Fruit fly (Drosophila melanogaster) whole organism, embryonic: ENCODE results near the gene tbrd-1.

Source experiments
- CG10321 ChIP-seq: fragments of 200-800 bp; sonication (Bioruptor generic); IDR thresholded peaks from 2 replicates; pipeline ENCODE4 v1.3.6; 2022; ENCODE audit warnings: missing biosample characterization, missing genetic modification characterization
- CG10543 ChIP-seq: fragments of 200-800 bp; sonication (Bioruptor generic); optimal IDR thresholded peaks from 3 replicates; lab custom pipeline; 2017; ENCODE audit warnings: missing biosample characterization, mild to moderate bottlenecking, missing genetic modification characterization, moderate library complexity
- CG11398 ChIP-seq: fragments of 200-800 bp; sonication (Bioruptor generic); optimal IDR thresholded peaks from 2 replicates; lab custom pipeline; 2016; ENCODE audit warnings: missing biosample characterization, missing genetic modification characterization
- CG13424 ChIP-seq: fragments of 200-800 bp; sonication (Bioruptor generic); optimal IDR thresholded peaks from 2 replicates; lab custom pipeline; 2019; ENCODE audit warnings: missing biosample characterization, mild to moderate bottlenecking, missing genetic modification characterization, moderate library complexity
- CG14050 ChIP-seq: fragments of 200-800 bp; sonication (Bioruptor generic); IDR thresholded peaks from 3 replicates; pipeline ENCODE4 v1.3.6; 2022; ENCODE audit warnings: missing biosample characterization, missing genetic modification characterization
- CG15514 ChIP-seq: fragments of 200-800 bp; sonication (Bioruptor generic); optimal IDR thresholded peaks from 3 replicates; lab custom pipeline; 2017; ENCODE audit warnings: missing biosample characterization, missing genetic modification characterization, mild to moderate bottlenecking, moderate library complexity, missing genetic modification reagents
- CG1602 ChIP-seq: fragments of 200-800 bp; sonication (Bioruptor generic); optimal IDR thresholded peaks from 3 replicates; lab custom pipeline; 2016; ENCODE audit warnings: missing biosample characterization, missing genetic modification characterization
- CG1603 ChIP-seq: fragments of 200-800 bp; sonication (Bioruptor generic); optimal IDR thresholded peaks from 2 replicates; lab custom pipeline; 2019; ENCODE audit warnings: missing biosample characterization, mild to moderate bottlenecking, missing genetic modification characterization, moderate library complexity
- CG17359 ChIP-seq: fragments of 200-800 bp; sonication (Bioruptor generic); optimal IDR thresholded peaks from 3 replicates; lab custom pipeline; 2018; ENCODE audit warnings: missing biosample characterization, mild to moderate bottlenecking, missing genetic modification characterization, moderate library complexity
- CG18764 ChIP-seq: fragments of 200-800 bp; sonication (Bioruptor generic); optimal IDR thresholded peaks from 3 replicates; lab custom pipeline; 2016; ENCODE audit warnings: missing biosample characterization, missing genetic modification characterization
- CG2678 ChIP-seq: fragments of 200-800 bp; sonication (Bioruptor generic); optimal IDR thresholded peaks from 3 replicates; lab custom pipeline; 2019; ENCODE audit warnings: missing biosample characterization, mild to moderate bottlenecking, missing genetic modification characterization, moderate library complexity
- CG30403 ChIP-seq: fragments of 200-800 bp; sonication (Bioruptor generic); optimal IDR thresholded peaks from 3 replicates; lab custom pipeline; 2016; ENCODE audit warnings: missing biosample characterization, missing genetic modification characterization
- CG4360 ChIP-seq: fragments of 200-800 bp; sonication (Bioruptor generic); IDR thresholded peaks from 2 replicates; pipeline ENCODE4 v1.3.6; 2022; ENCODE audit warnings: missing biosample characterization, missing genetic modification characterization
- CG6254 ChIP-seq: fragments of 200-800 bp; sonication (Bioruptor generic); optimal IDR thresholded peaks from 3 replicates; lab custom pipeline; 2017; ENCODE audit warnings: mild to moderate bottlenecking, missing biosample characterization, missing genetic modification reagents, missing genetic modification characterization
- CG6683 ChIP-seq: fragments of 200-800 bp; sonication (Bioruptor generic); optimal IDR thresholded peaks from 2 replicates; lab custom pipeline; 2017; ENCODE audit warnings: missing biosample characterization, mild to moderate bottlenecking, missing genetic modification characterization, missing genetic modification reagents
- CG6689 ChIP-seq: fragments of 200-800 bp; sonication (Bioruptor generic); IDR thresholded peaks from 2 replicates; pipeline ENCODE4 v1.3.6; 2022; ENCODE audit warnings: missing biosample characterization, missing genetic modification characterization
- CG9932 ChIP-seq: fragments of 200-800 bp; sonication (Bioruptor generic); IDR thresholded peaks from 2 replicates; pipeline ENCODE4 v1.3.6; 2022; ENCODE audit warnings: missing biosample characterization, missing genetic modification characterization
- CoRest ChIP-seq: fragments of 200-800 bp; sonication (Bioruptor generic); optimal IDR thresholded peaks from 3 replicates; lab custom pipeline; 2018; ENCODE audit warnings: missing biosample characterization, mild to moderate bottlenecking, missing genetic modification characterization, moderate library complexity
- Dp ChIP-seq: fragments of 200-800 bp; sonication (Bioruptor generic); optimal IDR thresholded peaks from 2 replicates; lab custom pipeline; 2018; ENCODE audit warnings: missing biosample characterization, mild to moderate bottlenecking, missing genetic modification characterization, moderate library complexity
- Elba2 ChIP-seq: fragments of 200-800 bp; sonication (Bioruptor generic); optimal IDR thresholded peaks from 3 replicates; lab custom pipeline; 2016; ENCODE audit warnings: missing biosample characterization, missing genetic modification characterization
- Fer1 ChIP-seq: fragments of 200-800 bp; sonication (Bioruptor generic); optimal IDR thresholded peaks from 2 replicates; lab custom pipeline; 2017; ENCODE audit warnings: missing biosample characterization, mild to moderate bottlenecking, missing genetic modification characterization
- Fer3 ChIP-seq: fragments of 200-800 bp; sonication (Bioruptor generic); optimal IDR thresholded peaks from 2 replicates; lab custom pipeline; 2018; ENCODE audit warnings: missing biosample characterization, mild to moderate bottlenecking, missing genetic modification characterization, moderate library complexity
- Gsc ChIP-seq: fragments of 200-800 bp; sonication (Bioruptor generic); IDR thresholded peaks from 2 replicates; pipeline ENCODE4 v1.3.6; 2022; ENCODE audit warnings: missing biosample characterization, missing genetic modification characterization
- HLH3B ChIP-seq: fragments of 200-800 bp; sonication (Bioruptor generic); IDR thresholded peaks from 2 replicates; pipeline ENCODE4 v1.3.6; 2022; ENCODE audit warnings: missing biosample characterization, missing genetic modification characterization
- HLHmδ ChIP-seq: fragments of 200-800 bp; sonication (Bioruptor generic); optimal IDR thresholded peaks from 2 replicates; lab custom pipeline; 2018; ENCODE audit warnings: missing biosample characterization, mild to moderate bottlenecking, missing genetic modification characterization, moderate library complexity
- HmgD ChIP-seq: fragments of 200-800 bp; sonication (Bioruptor generic); optimal IDR thresholded peaks from 3 replicates; lab custom pipeline; 2016; ENCODE audit warnings: missing biosample characterization, missing genetic modification characterization
- HmgZ ChIP-seq: fragments of 200-800 bp; sonication (Bioruptor generic); optimal IDR thresholded peaks from 2 replicates; lab custom pipeline; 2018; ENCODE audit warnings: missing biosample characterization, mild to moderate bottlenecking, missing genetic modification characterization
- Optix ChIP-seq: fragments of 200-800 bp; sonication (Bioruptor generic); IDR thresholded peaks from 3 replicates; pipeline ENCODE4 v1.3.6; 2022; ENCODE audit warnings: missing biosample characterization, missing genetic modification characterization
- PHDP ChIP-seq: fragments of 200-800 bp; sonication (Bioruptor generic); optimal IDR thresholded peaks from 3 replicates; lab custom pipeline; 2018; ENCODE audit warnings: missing biosample characterization, mild to moderate bottlenecking, missing genetic modification characterization, moderate library complexity
- Sry-β ChIP-seq: fragments of 200-800 bp; sonication (Bioruptor generic); optimal IDR thresholded peaks from 2 replicates; lab custom pipeline; 2018; ENCODE audit warnings: missing biosample characterization, mild to moderate bottlenecking, missing genetic modification characterization, moderate library complexity
- abd-A ChIP-seq: fragments of 200-800 bp; sonication (Bioruptor generic); optimal IDR thresholded peaks from 3 replicates; lab custom pipeline; 2019; ENCODE audit warnings: missing biosample characterization, mild to moderate bottlenecking, missing genetic modification characterization, moderate library complexity
- cato ChIP-seq: fragments of 200-800 bp; sonication (Bioruptor generic); optimal IDR thresholded peaks from 2 replicates; lab custom pipeline; 2016; ENCODE audit warnings: missing biosample characterization, missing genetic modification characterization, borderline replicate concordance
- eve ChIP-seq, 2 experiments: fragments of >200 bp; optimal IDR thresholded peaks; 2 replicates each; lab custom pipeline; 2017; ENCODE audit warnings: missing biosample characterization in 2 of 2, missing genetic modification characterization in 2 of 2
- gem ChIP-seq: fragments of 200-800 bp; sonication (Bioruptor generic); optimal IDR thresholded peaks from 2 replicates; lab custom pipeline; 2019; ENCODE audit warnings: missing biosample characterization, mild to moderate bottlenecking, missing genetic modification characterization, moderate library complexity
- gfzf ChIP-seq: fragments of 200-800 bp; sonication (Bioruptor generic); optimal IDR thresholded peaks from 2 replicates; lab custom pipeline; 2016; ENCODE audit warnings: missing biosample characterization, mild to moderate bottlenecking, missing genetic modification characterization, moderate library complexity
- jing ChIP-seq: fragments of 200-800 bp; sonication (Bioruptor generic); optimal IDR thresholded peaks from 2 replicates; lab custom pipeline; 2018; ENCODE audit warnings: missing biosample characterization, mild to moderate bottlenecking, missing genetic modification characterization
- lbe ChIP-seq: fragments of 200-800 bp; sonication (Bioruptor generic); optimal IDR thresholded peaks from 2 replicates; lab custom pipeline; 2016; ENCODE audit warnings: missing biosample characterization, mild to moderate bottlenecking, missing genetic modification characterization
- lilli ChIP-seq: fragments of 200-800 bp; sonication (Bioruptor generic); optimal IDR thresholded peaks from 3 replicates; lab custom pipeline; 2016; ENCODE audit warnings: missing biosample characterization, missing genetic modification characterization
- nau ChIP-seq: fragments of 200-800 bp; sonication (Bioruptor generic); optimal IDR thresholded peaks from 3 replicates; lab custom pipeline; 2017; ENCODE audit warnings: missing biosample characterization, mild to moderate bottlenecking, missing genetic modification characterization, missing genetic modification reagents
- pros ChIP-seq: fragments of 200-800 bp; sonication (Bioruptor generic); optimal IDR thresholded peaks from 3 replicates; lab custom pipeline; 2019; ENCODE audit warnings: missing biosample characterization, mild to moderate bottlenecking, missing genetic modification characterization, moderate library complexity
- ro ChIP-seq: fragments of 200-800 bp; sonication (Bioruptor generic); IDR thresholded peaks from 2 replicates; pipeline ENCODE4 v1.3.6; 2022; ENCODE audit warnings: missing biosample characterization, missing genetic modification characterization
- run ChIP-seq: fragments of 200-800 bp; sonication (Bioruptor generic); optimal IDR thresholded peaks from 3 replicates; lab custom pipeline; 2018; ENCODE audit warnings: missing biosample characterization, mild to moderate bottlenecking, missing genetic modification characterization
- so ChIP-seq: fragments of 200-800 bp; sonication (Bioruptor generic); IDR thresholded peaks from 3 replicates; pipeline ENCODE4 v1.3.6; 2022; ENCODE audit warnings: missing biosample characterization, missing genetic modification characterization
- ssp ChIP-seq: fragments of 200-800 bp; sonication (Bioruptor generic); IDR thresholded peaks from 2 replicates; pipeline ENCODE4 v1.3.6; 2022; ENCODE audit warnings: missing biosample characterization, missing genetic modification characterization
- trh ChIP-seq: fragments of 200-800 bp; sonication (Bioruptor generic); optimal IDR thresholded peaks from 2 replicates; lab custom pipeline; 2016; ENCODE audit warnings: missing biosample characterization, missing genetic modification characterization
- tx ChIP-seq: fragments of 200-800 bp; sonication (Bioruptor generic); optimal IDR thresholded peaks from 2 replicates; lab custom pipeline; 2016; ENCODE audit warnings: missing biosample characterization, missing genetic modification characterization
- vnd ChIP-seq: fragments of 200-800 bp; sonication (Bioruptor generic); IDR thresholded peaks from 3 replicates; pipeline ENCODE4 v1.3.6; 2022; ENCODE audit warnings: missing biosample characterization, missing genetic modification characterization; ENCODE audit not compliant: partially characterized antibody
- vvl ChIP-seq: fragments of 200-800 bp; sonication (Bioruptor generic); IDR thresholded peaks from 2 replicates; pipeline ENCODE4 v1.3.6; 2022; ENCODE audit warnings: missing biosample characterization, missing genetic modification characterization

Gene tbrd-1

DNA sequence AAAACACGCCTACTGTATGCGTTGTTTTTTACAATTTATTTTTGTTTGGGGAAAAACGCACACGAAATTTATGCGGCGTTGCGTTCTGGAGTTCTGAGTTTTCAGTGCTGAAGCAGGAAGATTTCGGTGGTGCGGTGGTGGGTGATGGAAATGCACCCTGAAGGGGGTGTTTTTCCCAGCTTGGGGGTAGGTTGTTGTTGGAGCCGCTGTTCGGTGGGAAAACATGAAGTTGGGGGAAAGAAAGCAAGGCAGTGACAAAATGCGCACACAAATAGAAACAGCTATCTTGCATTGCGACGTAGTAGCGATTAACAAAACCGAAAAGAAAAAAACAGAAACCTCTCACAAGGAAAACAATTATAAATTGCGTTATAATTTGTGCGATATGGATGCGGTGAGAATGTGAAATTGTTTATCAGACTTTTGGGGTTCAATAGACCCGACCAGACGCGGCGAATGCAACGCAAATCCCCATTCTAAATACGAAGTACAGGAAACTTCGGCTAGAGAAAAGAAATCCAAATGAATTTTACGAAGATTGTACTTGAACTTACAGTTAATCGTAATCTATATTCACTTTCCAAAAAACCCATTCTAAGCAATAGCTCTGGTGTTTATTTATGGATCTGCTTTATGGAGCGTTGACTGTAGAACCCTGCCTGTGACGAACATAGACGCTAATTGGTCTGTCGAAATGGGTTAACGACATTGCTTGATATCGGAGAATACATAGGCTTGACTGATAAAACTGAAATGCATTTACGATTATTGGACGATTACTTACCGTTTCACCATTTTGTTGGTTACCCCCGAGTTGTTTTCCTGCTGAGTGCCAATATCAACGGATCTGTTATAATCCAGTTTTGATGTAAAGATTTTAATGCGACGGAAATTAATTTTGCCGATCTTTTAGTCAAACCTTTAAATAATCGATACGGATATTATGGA lies 4.8 kb downstream of the tbrd-1 start (continued):
- TF ChIP-seq CG13424 (tag; lab: Kevin White, UChicago) (peak; percentile 42), CG14050 (GFP tag; lab: Robert Waterston, UW) (0 out of 3 replicates have a peak, but pooled peaks have one; percentile 11), CG1602 (peak; percentile 8), CG10321 (GFP tag; lab: Robert Waterston, UW) (no peak), so (GFP tag; lab: Robert Waterston, UW) (no peak), vvl (peak; percentile 37; the same call in 1 of the 2 replicates), jing (GFP tag; lab: Kevin White, UChicago) (peak; percentile 17), CG15514 (GFP tag; lab: Kevin White, UChicago) (no peak), trh (GFP tag; lab: Kevin White, UChicago) (no peak), CG18764 (GFP tag; lab: Kevin White, UChicago) (no peak), HLH3B (GFP tag; lab: Robert Waterston, UW) (peak; percentile 57; the same call in 1 of the 2 replicates), run (tag; lab: Kevin White, UChicago) (no peak), eve (GFP tag; optimal IDR thresholded peaks at IDR 0.05; lab: Kevin White, UChicago) (no peak), Sry-β (no peak), HmgD (no peak), Fer1 (GFP tag; lab: Kevin White, UChicago) (no peak), Fer3 (tag; lab: Kevin White, UChicago) (no peak), cato (GFP tag; lab: Kevin White, UChicago) (no peak), vnd (GFP tag; lab: Robert Waterston, UW) (no peak), CG30403 (GFP tag; lab: Kevin White, UChicago) (peak; percentile 37), lilli (GFP tag; lab: Kevin White, UChicago) (peak; percentile 5), CG9932 (GFP tag; lab: Robert Waterston, UW) (peak; percentile 28; the same call in 1 of the 2 replicates), Gsc (GFP tag; lab: Robert Waterston, UW) (no peak), gfzf (GFP tag; lab: Kevin White, UChicago) (no peak), pros (GFP tag; lab: Kevin White, UChicago) (peak; percentile 28), CG1603 (tag; lab: Kevin White, UChicago) (peak; percentile 56), Elba2 (GFP tag; lab: Kevin White, UChicago) (no peak), HLHmδ (no peak), nau (GFP tag; lab: Kevin White, UChicago) (no peak), ssp (GFP tag; lab: Robert Waterston, UW) (no peak), HmgZ (tag; lab: Kevin White, UChicago) (no peak), CG6689 (no peak; the same call in 1 of the 2 replicates), CG17359 (peak; percentile 23), tx (GFP tag; lab: Kevin White, UChicago) (no peak), CG2678 (tag; lab: Kevin White, UChicago) (peak; percentile 23), lbe (GFP tag; lab: Kevin White, UChicago) (peak; percentile 85), gem (tag; lab: Kevin White, UChicago) (peak; percentile 57), Optix (GFP tag; lab: Robert Waterston, UW) (no peak), CG4360 (GFP tag; lab: Robert Waterston, UW) (peak; percentile 73), Dp (GFP tag; lab: Kevin White, UChicago) (no peak), CG10543 (GFP tag; lab: Kevin White, UChicago) (no peak), CG6254 (GFP tag; lab: Kevin White, UChicago) (no peak), CoRest (tag; lab: Kevin White, UChicago) (no peak), PHDP (tag; lab: Kevin White, UChicago) (peak; percentile 21), CG11398 (GFP tag; lab: Kevin White, UChicago) (no peak), abd-A (tag; lab: Kevin White, UChicago) (no peak), ro (GFP tag; lab: Robert Waterston, UW) (no peak), CG6683 (GFP tag; lab: Kevin White, UChicago) (no peak)
